Worm (Caenorhabditis elegans) whole organism, young adult: ENCODE results near the gene C03F11.2.

ENCODE experiments used
- B0019.2 ChIP-seq: fragments of 200-800 bp; sonication (Bioruptor generic); conservative IDR thresholded peaks from 2 replicates; pipeline ENCODE4 v1.3.6; 2022; ENCODE audit warnings: missing genetic modification reagents, missing genetic modification characterization, missing compliant biosample characterization
- F23B12.7 ChIP-seq: sonication (generic microtip); optimal IDR thresholded peaks from 2 replicates; lab custom pipeline; 2017; ENCODE audit warnings: missing genetic modification characterization, mild to moderate bottlenecking, missing compliant biosample characterization, antibody characterized with exemption, moderate library complexity; ENCODE audit not compliant: insufficient read depth
- F39B2.1 ChIP-seq: fragments of 200-800 bp; sonication (Bioruptor generic); IDR thresholded peaks from 2 replicates; pipeline ENCODE4 v1.3.6; 2022; ENCODE audit warnings: missing genetic modification reagents, missing genetic modification characterization, missing compliant biosample characterization
- F57A8.1 ChIP-seq: fragments of 200-800 bp; sonication (Bioruptor generic); optimal IDR thresholded peaks from 2 replicates; lab custom pipeline; 2018; ENCODE audit warnings: mild to moderate bottlenecking, missing genetic modification characterization, moderate library complexity, missing compliant biosample characterization
- F57C9.4 ChIP-seq: sonication (generic microtip); optimal IDR thresholded peaks from 2 replicates; lab custom pipeline; 2017; ENCODE audit warnings: mild to moderate bottlenecking, missing genetic modification characterization, missing compliant biosample characterization
- K11D2.4 ChIP-seq: fragments of 200-800 bp; sonication (Bioruptor generic); IDR thresholded peaks from 2 replicates; pipeline ENCODE4 v1.3.6; 2022; ENCODE audit warnings: missing genetic modification reagents, missing genetic modification characterization, missing compliant biosample characterization
- K12H6.12 ChIP-seq: fragments of 200-800 bp; sonication (Bioruptor generic); optimal IDR thresholded peaks from 2 replicates; lab custom pipeline; 2018; ENCODE audit warnings: mild to moderate bottlenecking, missing genetic modification characterization, missing compliant biosample characterization
- T26A5.8 ChIP-seq: sonication (generic microtip); optimal IDR thresholded peaks from 2 replicates; lab custom pipeline; 2016; ENCODE audit warnings: missing genetic modification characterization, missing compliant biosample characterization
- Y56A3A.18 ChIP-seq: fragments of 200-800 bp; sonication (Bioruptor generic); IDR thresholded peaks from 2 replicates; pipeline ENCODE4 v1.3.6; 2022; ENCODE audit warnings: missing genetic modification reagents, missing genetic modification characterization, missing compliant biosample characterization
- akir-1 ChIP-seq: fragments of 200-800 bp; sonication (Bioruptor generic); optimal IDR thresholded peaks from 2 replicates; lab custom pipeline; 2018; ENCODE audit warnings: mild to moderate bottlenecking, missing genetic modification characterization, moderate library complexity, missing compliant biosample characterization
- ama-1 ChIP-seq, 3 experiments: fragments of 150-350 bp in 1 of 3; sonication (generic microtip) in 2 of 3; optimal IDR thresholded peaks; 2 replicates each; lab custom pipeline; 2014 to 2018; ENCODE audit warnings: missing biosample characterization in 2 of 3, missing genetic modification characterization in 2 of 3, missing genetic modification reagents in 2 of 3
- bed-2 ChIP-seq: fragments of 200-800 bp; sonication (Bioruptor generic); IDR thresholded peaks from 2 replicates; pipeline ENCODE4 v1.3.6; 2022; ENCODE audit warnings: missing genetic modification reagents, missing genetic modification characterization, missing compliant biosample characterization
- cebp-1 ChIP-seq, 2 experiments: fragments of 200-800 bp in 1 of 2; sonication (Bioruptor generic) in 1 of 2; sonication (generic microtip) in 1 of 2; IDR thresholded peaks in 1 of 2; optimal IDR thresholded peaks in 1 of 2; 2 replicates each; pipeline versions ENCODE4 v1.3.6 to Lab custom; 2017 to 2022; ENCODE audit warnings: missing compliant biosample characterization in 2 of 2, missing genetic modification characterization in 2 of 2, mild to moderate bottlenecking in 1 of 2, missing genetic modification reagents in 1 of 2, moderate library complexity in 1 of 2
- cebp-2 ChIP-seq: fragments of 200-800 bp; sonication (Bioruptor generic); IDR thresholded peaks from 2 replicates; pipeline ENCODE4 v1.3.6; 2022; ENCODE audit warnings: missing genetic modification characterization, missing compliant biosample characterization
- dpff-1 ChIP-seq: sonication (generic microtip); optimal IDR thresholded peaks from 2 replicates; lab custom pipeline; 2017; ENCODE audit warnings: mild to moderate bottlenecking, missing genetic modification characterization, missing compliant biosample characterization
- dpl-1 ChIP-seq: fragments of 150-350 bp; optimal IDR thresholded peaks from 2 replicates; lab custom pipeline; 2014; ENCODE audit warnings: missing biosample characterization, missing genetic modification reagents, missing genetic modification characterization
- ets-4 ChIP-seq: fragments of 200-800 bp; sonication (Bioruptor generic); optimal IDR thresholded peaks from 2 replicates; lab custom pipeline; 2018; ENCODE audit warnings: mild to moderate bottlenecking, missing genetic modification characterization, missing compliant biosample characterization
- fkh-3 ChIP-seq: sonication (generic microtip); optimal IDR thresholded peaks from 2 replicates; lab custom pipeline; 2016; ENCODE audit warnings: mild to moderate bottlenecking, missing genetic modification characterization, missing compliant biosample characterization
- hlh-12 ChIP-seq: sonication (generic microtip); optimal IDR thresholded peaks from 2 replicates; lab custom pipeline; 2016; ENCODE audit warnings: missing genetic modification characterization, missing compliant biosample characterization
- hmg-1.2 ChIP-seq: fragments of 200-800 bp; sonication (Bioruptor generic); IDR thresholded peaks from 2 replicates; pipeline ENCODE4 v1.3.6; 2022; ENCODE audit warnings: missing genetic modification reagents, missing genetic modification characterization, missing compliant biosample characterization
- let-607 ChIP-seq, 2 experiments: fragments of 200-800 bp in 1 of 2; sonication (Bioruptor generic) in 1 of 2; sonication (generic microtip) in 1 of 2; optimal IDR thresholded peaks; 2 replicates each; lab custom pipeline; 2016 to 2018; ENCODE audit warnings: mild to moderate bottlenecking in 2 of 2, missing compliant biosample characterization in 2 of 2, missing genetic modification characterization in 2 of 2, moderate library complexity in 2 of 2, missing genotype in 1 of 2
- lin-26 ChIP-seq: fragments of 200-800 bp; sonication (Bioruptor generic); IDR thresholded peaks from 2 replicates; pipeline ENCODE4 v1.3.6; 2022; ENCODE audit warnings: missing genetic modification reagents, missing genetic modification characterization, missing compliant biosample characterization
- lir-1 ChIP-seq: fragments of 200-800 bp; sonication (Bioruptor generic); conservative IDR thresholded peaks from 2 replicates; pipeline ENCODE4 v1.3.6; 2022; ENCODE audit warnings: missing genetic modification reagents, missing genetic modification characterization, missing compliant biosample characterization
- madf-3 ChIP-seq: fragments of 200-800 bp; sonication (Bioruptor generic); IDR thresholded peaks from 2 replicates; pipeline ENCODE4 v1.3.6; 2022; ENCODE audit warnings: missing genetic modification reagents, missing genetic modification characterization, missing compliant biosample characterization
- madf-8 ChIP-seq: fragments of 200-800 bp; sonication (Bioruptor generic); conservative IDR thresholded peaks from 2 replicates; pipeline ENCODE4 v1.3.6; 2022; ENCODE audit warnings: missing genetic modification reagents, missing genetic modification characterization, missing compliant biosample characterization
- mxl-1 ChIP-seq: sonication (generic microtip); optimal IDR thresholded peaks from 2 replicates; lab custom pipeline; 2016; ENCODE audit warnings: missing genetic modification characterization, missing compliant biosample characterization
- nfya-1 ChIP-seq: sonication (generic microtip); optimal IDR thresholded peaks from 2 replicates; lab custom pipeline; 2017; ENCODE audit warnings: antibody characterized with exemption, missing compliant biosample characterization, missing genetic modification characterization, borderline replicate concordance; ENCODE audit not compliant: insufficient read depth
- pbrm-1 ChIP-seq: fragments of 200-800 bp; sonication (Bioruptor generic); IDR thresholded peaks from 2 replicates; pipeline ENCODE4 v1.3.6; 2022; ENCODE audit warnings: missing genetic modification reagents, missing genetic modification characterization, missing compliant biosample characterization
- pha-4 ChIP-seq: fragments of 150-350 bp; sonication (generic microtip); optimal IDR thresholded peaks from 2 replicates; lab custom pipeline; 2014; ENCODE audit warnings: missing biosample characterization, missing genetic modification reagents, missing genetic modification characterization
- rec-8 ChIP-seq, 2 experiments: sonication (generic microtip); optimal IDR thresholded peaks; 2 replicates each; lab custom pipeline; 2016; ENCODE audit warnings: mild to moderate bottlenecking in 2 of 2, missing genetic modification characterization in 2 of 2, missing genetic modification reagents in 2 of 2, missing genotype in 2 of 2, missing biosample characterization in 1 of 2, missing compliant biosample characterization in 1 of 2, moderate library complexity in 1 of 2
- sptf-2 ChIP-seq: fragments of 200-800 bp; sonication (Bioruptor generic); optimal IDR thresholded peaks from 2 replicates; lab custom pipeline; 2018; ENCODE audit warnings: mild to moderate bottlenecking, missing genetic modification characterization, missing compliant biosample characterization
- zim-3 ChIP-seq: sonication (generic microtip); optimal IDR thresholded peaks from 2 replicates; lab custom pipeline; 2017; ENCODE audit warnings: mild to moderate bottlenecking, missing genetic modification characterization, moderate library complexity, missing compliant biosample characterization
- ztf-25 ChIP-seq: fragments of 200-800 bp; sonication (Bioruptor generic); IDR thresholded peaks from 2 replicates; pipeline ENCODE4 v1.3.6; 2022; ENCODE audit warnings: missing genetic modification reagents, missing genetic modification characterization, missing compliant biosample characterization
- ztf-28 ChIP-seq: fragments of 200-800 bp; sonication (Bioruptor generic); IDR thresholded peaks from 2 replicates; pipeline ENCODE4 v1.3.6; 2022; ENCODE audit warnings: missing genetic modification reagents, missing genetic modification characterization, missing compliant biosample characterization
- ztf-6 ChIP-seq: fragments of 200-800 bp; sonication (Bioruptor generic); IDR thresholded peaks from 2 replicates; pipeline ENCODE4 v1.3.6; 2022; ENCODE audit warnings: missing genetic modification reagents, missing genetic modification characterization, missing compliant biosample characterization

C03F11.2 gene

ce11 chrX:5429335-5429734 is 32.1 kb upstream of the C03F11.2 start (continued):
- peak; percentile 66 for TF ChIP-seq F57C9.4 (tag; lab: Kevin White, UChicago)
- TF ChIP-seq K11D2.4: peak; percentile 98
- peak; percentile 87 for TF ChIP-seq akir-1 (GFP tag; lab: Kevin White, UChicago)
- TF ChIP-seq mxl-1 (tag; lab: Kevin White, UChicago): peak; percentile 55
- TF ChIP-seq nfya-1 (tag; lab: Kevin White, UChicago): no peak
- TF ChIP-seq ztf-25 (GFP tag; lab: Robert Waterston, UW): no peak
- TF ChIP-seq zim-3: peak; percentile 14
- TF ChIP-seq ztf-28 (GFP tag; lab: Robert Waterston, UW): no peak
- peak; percentile 86 for TF ChIP-seq hmg-1.2 (GFP tag; lab: Robert Waterston, UW)
- TF ChIP-seq fkh-3 (tag; lab: Kevin White, UChicago): no peak
- TF ChIP-seq F23B12.7: no peak
- TF ChIP-seq F39B2.1 (GFP tag; lab: Robert Waterston, UW): no peak
- TF ChIP-seq Y56A3A.18: peak; percentile 99
- TF ChIP-seq dpl-1 (GFP tag; lab: Kevin White, UChicago): no peak
- TF ChIP-seq K12H6.12 (tag; lab: Kevin White, UChicago): peak; percentile 92
- TF ChIP-seq lin-26 (GFP tag; lab: Robert Waterston, UW): peak; percentile 80

ce11 chrX:5414250-5414649 is 17.1 kb upstream of the C03F11.2 start, which contains the start of gene C41A3.2:
Gene C41A3.2 (minus strand): TSS chrX:5414350.
- TF ChIP-seq cebp-2 (no peak), dpff-1 (tag; lab: Kevin White, UChicago) (no peak), cebp-1 (GFP tag; IDR thresholded peaks at IDR 0.05; lab: Robert Waterston, UW) (no peak), cebp-1 (tag; optimal IDR thresholded peaks at IDR 0.05; lab: Kevin White, UChicago) (no peak), lin-26 (GFP tag; lab: Robert Waterston, UW) (no peak), madf-3 (GFP tag; lab: Robert Waterston, UW) (0 out of 2 replicates have a peak, but pooled peaks have one; percentile 32)

ce11 chrX:5413510-5413909 is 16.3 kb upstream of the C03F11.2 start, which contains the start of gene pks-1:
Gene pks-1 (plus strand): TSS chrX:5413810.
- TF ChIP-seq T26A5.8 (tag; lab: Kevin White, UChicago) (no peak), rec-8 (tag; optimal IDR thresholded peaks at IDR 0.05; lab: Kevin White, UChicago) (no peak), bed-2 (no peak), ets-4 (no peak), ama-1 (optimal IDR thresholded peaks at IDR 0.05; lab: Kevin White, UChicago) (no peak), ama-1 (GFP tag; optimal IDR thresholded peaks at IDR 0.05; lab: Kevin White, UChicago) (no peak), F57A8.1 (GFP tag; lab: Kevin White, UChicago) (no peak), hlh-12 (tag; lab: Kevin White, UChicago) (no peak), B0019.2 (GFP tag; lab: Robert Waterston, UW) (no peak), madf-8 (no peak), ztf-6 (GFP tag; lab: Robert Waterston, UW) (no peak), let-607 (tag; optimal IDR thresholded peaks at IDR 0.05; lab: Kevin White, UChicago) (no peak), lir-1 (no peak), F23B12.7 (no peak), sptf-2 (no peak), pbrm-1 (GFP tag; lab: Robert Waterston, UW) (no peak), pha-4 (tag; lab: Kevin White, UChicago) (no peak)
